Worm (Caenorhabditis elegans): ENCODE data around the gene F48F5.8.

F48F5.8 gene

ce11 chrV:20417809-20418208 lies 7.3 kb upstream of the F48F5.8 start:
- peak; percentile 65 to 73 for TF ChIP-seq mdl-1 (tag; optimal IDR thresholded peaks at IDR 0.05)
- no peak for TF ChIP-seq elt-3 (tag; optimal IDR thresholded peaks at IDR 0.05)
- no peak for TF ChIP-seq blmp-1 (tag; optimal IDR thresholded peaks at IDR 0.05; ENCODE audit: insufficient read depth)
- no peak for TF ChIP-seq ceh-16 (tag; optimal IDR thresholded peaks at IDR 0.05)
- no peak for TF ChIP-seq nhr-6 (tag; optimal IDR thresholded peaks at IDR 0.05)
- TF ChIP-seq R02D3.7 (tag; optimal IDR thresholded peaks at IDR 0.05) = no peak
- TF ChIP-seq unc-55 (GFP tag; optimal IDR thresholded peaks at IDR 0.05) = peak; percentile 60
- TF ChIP-seq ZK546.5 (tag; optimal IDR thresholded peaks at IDR 0.05) = no peak
- TF ChIP-seq elt-1 (tag; optimal IDR thresholded peaks at IDR 0.05) = no peak
- peak; percentile 79 for TF ChIP-seq C34F6.9 (tag; optimal IDR thresholded peaks at IDR 0.05)
- TF ChIP-seq zag-1 (tag; optimal IDR thresholded peaks at IDR 0.05) = no peak
- no peak for TF ChIP-seq nhr-10 (tag; optimal IDR thresholded peaks at IDR 0.05)
- peak; percentile 32 for TF ChIP-seq nhr-129 (tag; optimal IDR thresholded peaks at IDR 0.05)
- TF ChIP-seq crh-2 (tag; optimal IDR thresholded peaks at IDR 0.05) = peak; percentile 5
- TF ChIP-seq unc-62 (GFP tag; optimal IDR thresholded peaks at IDR 0.05) = no peak
- peak; percentile 29 for TF ChIP-seq F13H6.1 (tag; optimal IDR thresholded peaks at IDR 0.05)
- TF ChIP-seq lin-11 (tag; optimal IDR thresholded peaks at IDR 0.05) = peak; percentile 44
- no peak for TF ChIP-seq egl-27 (tag; optimal IDR thresholded peaks at IDR 0.05)
- TF ChIP-seq unc-39 (tag; optimal IDR thresholded peaks at IDR 0.05) = no peak
- TF ChIP-seq nhr-11 (tag; optimal IDR thresholded peaks at IDR 0.05) = no peak
- no peak for TF ChIP-seq gmeb-1 (tag; optimal IDR thresholded peaks at IDR 0.05)
- no peak for TF ChIP-seq nhr-77 (tag; optimal IDR thresholded peaks at IDR 0.05)
- no peak for TF ChIP-seq mab-5 (tag; optimal IDR thresholded peaks at IDR 0.05)
- TF ChIP-seq ztf-1 (GFP tag; conservative IDR thresholded peaks at IDR 0.05) = no peak
- TF ChIP-seq sma-9 (GFP tag; optimal IDR thresholded peaks at IDR 0.05) = peak; percentile 76
- TF ChIP-seq sma-9 (tag; optimal IDR thresholded peaks at IDR 0.05) = no peak
- peak; percentile 81 for TF ChIP-seq fos-1 (tag; optimal IDR thresholded peaks at IDR 0.05)
- TF ChIP-seq lsy-2 (tag; optimal IDR thresholded peaks at IDR 0.05) = peak in 1 of 2 experiments; percentile 68

- TF ChIP-seq F13H6.1 (tag; optimal IDR thresholded peaks at IDR 0.05) = peak; percentile 81
- no peak for TF ChIP-seq ceh-82 (tag; optimal IDR thresholded peaks at IDR 0.05)
- no peak for TF ChIP-seq alr-1 (tag; optimal IDR thresholded peaks at IDR 0.05)
- peak; percentile 44 for TF ChIP-seq sem-4 (tag; optimal IDR thresholded peaks at IDR 0.05)
- TF ChIP-seq nhr-25 (tag; optimal IDR thresholded peaks at IDR 0.05) = peak; percentile 23
- peak; percentile 96 for TF ChIP-seq sma-9 (GFP tag; optimal IDR thresholded peaks at IDR 0.05)
- TF ChIP-seq sma-9 (tag; optimal IDR thresholded peaks at IDR 0.05) = no peak
- no peak for TF ChIP-seq zag-1 (tag; optimal IDR thresholded peaks at IDR 0.05)
- no peak for TF ChIP-seq nhr-77 (tag; optimal IDR thresholded peaks at IDR 0.05)
- peak; percentile 57 for TF ChIP-seq fos-1 (tag; optimal IDR thresholded peaks at IDR 0.05)
- TF ChIP-seq egl-27 (tag; optimal IDR thresholded peaks at IDR 0.05) = peak; percentile 57
- no peak for TF ChIP-seq mbf-1 (tag; optimal IDR thresholded peaks at IDR 0.05)
- peak; percentile 68 for TF ChIP-seq C34F6.9 (tag; optimal IDR thresholded peaks at IDR 0.05)
- TF ChIP-seq mdl-1 (tag; optimal IDR thresholded peaks at IDR 0.05) = peak in 1 of 2 experiments; percentile 73
- TF ChIP-seq blmp-1 (tag; optimal IDR thresholded peaks at IDR 0.05; ENCODE audit: insufficient read depth) = no peak
- no peak for TF ChIP-seq lin-13 (GFP tag; optimal IDR thresholded peaks at IDR 0.05)
- TF ChIP-seq ZK546.5 (tag; optimal IDR thresholded peaks at IDR 0.05) = no peak
- peak in 1 of 2 experiments; percentile 53 for TF ChIP-seq lsy-2 (tag; optimal IDR thresholded peaks at IDR 0.05)
- no peak for TF ChIP-seq dmd-4 (tag; optimal IDR thresholded peaks at IDR 0.05)
- peak; percentile 27 for TF ChIP-seq Y55F3AM.14 (GFP tag; optimal IDR thresholded peaks at IDR 0.05)
- TF ChIP-seq nhr-21 (tag; optimal IDR thresholded peaks at IDR 0.05) = peak; percentile 27
- TF ChIP-seq ztf-4 (tag; optimal IDR thresholded peaks at IDR 0.05) = no peak
- TF ChIP-seq sma-3 (GFP tag; optimal IDR thresholded peaks at IDR 0.05) = peak; percentile 70
- TF ChIP-seq nhr-12 (tag; optimal IDR thresholded peaks at IDR 0.05) = no peak
- peak; percentile 62 for TF ChIP-seq gmeb-1 (tag; optimal IDR thresholded peaks at IDR 0.05)
- TF ChIP-seq nhr-129 (tag; optimal IDR thresholded peaks at IDR 0.05) = peak; percentile 90
- no peak for TF ChIP-seq R02D3.7 (tag; optimal IDR thresholded peaks at IDR 0.05)
- peak; percentile 77 for TF ChIP-seq crh-2 (tag; optimal IDR thresholded peaks at IDR 0.05)
- no peak for TF ChIP-seq peb-1 (tag; optimal IDR thresholded peaks at IDR 0.05)
- TF ChIP-seq nhr-237 (tag; optimal IDR thresholded peaks at IDR 0.05) = no peak
- TF ChIP-seq lin-11 (tag; optimal IDR thresholded peaks at IDR 0.05) = peak; percentile 40
Measured at ce11 chrV:20418768-20419167, 6.4 kb upstream of the F48F5.8 start.
